Fruit fly (Drosophila melanogaster) whole organism, prepupa: Measurements from ENCODE around the gene NimB1.

Source experiments
- Blimp-1 ChIP-seq: fragments of 200-800 bp; sonication (Bioruptor generic); optimal IDR thresholded peaks from 3 replicates; lab custom pipeline; 2017; ENCODE audit warnings: missing biosample characterization, missing genetic modification characterization, mild to moderate bottlenecking, moderate library complexity, missing genetic modification reagents
- CG32006 ChIP-seq: fragments of 200-800 bp; sonication (Bioruptor generic); optimal IDR thresholded peaks from 3 replicates; lab custom pipeline; 2017; ENCODE audit warnings: missing biosample characterization, mild to moderate bottlenecking, missing genetic modification characterization
- CG6163 ChIP-seq: fragments of 200-800 bp; sonication (Bioruptor generic); IDR thresholded peaks from 3 replicates; pipeline ENCODE4 v1.3.6; 2022; ENCODE audit warnings: missing biosample characterization, missing genetic modification characterization
- CG6854 ChIP-seq: fragments of 200-800 bp; sonication (Bioruptor generic); optimal IDR thresholded peaks from 2 replicates; lab custom pipeline; 2017; ENCODE audit warnings: missing biosample characterization, mild to moderate bottlenecking, missing genetic modification characterization
- CG8632 ChIP-seq: fragments of 200-800 bp; sonication (Bioruptor generic); optimal IDR thresholded peaks from 3 replicates; lab custom pipeline; 2016; ENCODE audit warnings: missing biosample characterization, missing genetic modification characterization
- Lpt ChIP-seq: fragments of 200-800 bp; sonication (Bioruptor generic); optimal IDR thresholded peaks from 3 replicates; lab custom pipeline; 2016; ENCODE audit warnings: missing biosample characterization, missing genetic modification characterization
- Sox102F ChIP-seq: fragments of 200-800 bp; sonication (Bioruptor generic); optimal IDR thresholded peaks from 2 replicates; lab custom pipeline; 2016; ENCODE audit warnings: missing biosample characterization, mild to moderate bottlenecking, missing genetic modification characterization
- spab ChIP-seq: fragments of 200-800 bp; sonication (Bioruptor generic); optimal IDR thresholded peaks from 2 replicates; lab custom pipeline; 2017; ENCODE audit warnings: missing biosample characterization, mild to moderate bottlenecking, missing genetic modification characterization, missing genetic modification reagents

dm6 chr2L:13934542-13935065 lies 28.7 kb upstream of the NimB1 start, which contains the start of gene Vajk2:
- no peak for TF ChIP-seq CG6854 (GFP tag; lab: Kevin White, UChicago)
- no peak for TF ChIP-seq CG8632 (GFP tag; lab: Kevin White, UChicago)
- no peak for TF ChIP-seq Sox102F (GFP tag; lab: Kevin White, UChicago)
- no peak for TF ChIP-seq Blimp-1
- TF ChIP-seq spab (GFP tag; lab: Kevin White, UChicago), result no peak
- no peak for TF ChIP-seq Lpt
- no peak for TF ChIP-seq CG32006 (GFP tag; lab: Kevin White, UChicago)
- no peak; the same call in 1 of the 3 replicates for TF ChIP-seq CG6163 (GFP tag; lab: Robert Waterston, UW)
